Fruit fly (Drosophila melanogaster) whole organism, prepupa: Measurements from ENCODE around the gene CG31221.

Experiments
- Blimp-1 ChIP-seq: fragments of 200-800 bp; sonication (Bioruptor generic); optimal IDR thresholded peaks from 3 replicates; lab custom pipeline; 2017; ENCODE audit warnings: missing biosample characterization, missing genetic modification characterization, mild to moderate bottlenecking, moderate library complexity, missing genetic modification reagents
- CG10631 ChIP-seq: fragments of 200-800 bp; sonication (Bioruptor generic); optimal IDR thresholded peaks from 2 replicates; lab custom pipeline; 2016; ENCODE audit warnings: missing biosample characterization, missing genetic modification characterization
- CG10669 ChIP-seq: fragments of 200-800 bp; sonication (Bioruptor generic); optimal IDR thresholded peaks from 3 replicates; lab custom pipeline; 2018; ENCODE audit warnings: missing biosample characterization, mild to moderate bottlenecking, missing genetic modification characterization, moderate library complexity
- CG11294 ChIP-seq: fragments of 200-800 bp; sonication (Bioruptor generic); IDR thresholded peaks from 2 replicates; pipeline ENCODE4 v1.3.6; 2022; ENCODE audit warnings: missing biosample characterization, missing genetic modification characterization
- CG11762 ChIP-seq: fragments of 200-800 bp; sonication (Bioruptor generic); optimal IDR thresholded peaks from 3 replicates; lab custom pipeline; 2016; ENCODE audit warnings: missing biosample characterization, missing genetic modification characterization; ENCODE audit not compliant: insufficient read depth
- CG3032 ChIP-seq: fragments of 200-800 bp; optimal IDR thresholded peaks from 2 replicates; lab custom pipeline; 2019; ENCODE audit warnings: missing biosample characterization, mild to moderate bottlenecking, missing genetic modification characterization, moderate library complexity
- CG31627 ChIP-seq: fragments of 200-800 bp; sonication (Bioruptor generic); optimal IDR thresholded peaks from 3 replicates; lab custom pipeline; 2016; ENCODE audit warnings: missing biosample characterization, missing genetic modification characterization
- CG34406 ChIP-seq: fragments of 200-800 bp; sonication (Bioruptor generic); optimal IDR thresholded peaks from 3 replicates; lab custom pipeline; 2016; ENCODE audit warnings: missing biosample characterization, missing genetic modification characterization
- CG6163 ChIP-seq: fragments of 200-800 bp; sonication (Bioruptor generic); IDR thresholded peaks from 3 replicates; pipeline ENCODE4 v1.3.6; 2022; ENCODE audit warnings: missing biosample characterization, missing genetic modification characterization
- CG6792 ChIP-seq: fragments of 200-800 bp; sonication (Bioruptor generic); optimal IDR thresholded peaks from 3 replicates; lab custom pipeline; 2016; ENCODE audit warnings: missing biosample characterization, missing genetic modification characterization
- CG6808 ChIP-seq: fragments of 200-800 bp; sonication (Bioruptor generic); optimal IDR thresholded peaks from 3 replicates; lab custom pipeline; 2017; ENCODE audit warnings: missing biosample characterization, missing genetic modification characterization, mild to moderate bottlenecking, moderate library complexity, missing genetic modification reagents
- CG6854 ChIP-seq: fragments of 200-800 bp; sonication (Bioruptor generic); optimal IDR thresholded peaks from 2 replicates; lab custom pipeline; 2017; ENCODE audit warnings: missing biosample characterization, mild to moderate bottlenecking, missing genetic modification characterization
- CG7368 ChIP-seq: fragments of 200-800 bp; sonication (Bioruptor generic); optimal IDR thresholded peaks from 3 replicates; lab custom pipeline; 2016; ENCODE audit warnings: missing biosample characterization, missing genetic modification characterization
- CG8119 ChIP-seq: fragments of 200-800 bp; sonication (Bioruptor generic); IDR thresholded peaks from 3 replicates; pipeline ENCODE4 v1.3.6; 2022; ENCODE audit warnings: missing biosample characterization, missing genetic modification characterization
- CG8319 ChIP-seq: fragments of 200-800 bp; sonication (Bioruptor generic); optimal IDR thresholded peaks from 3 replicates; lab custom pipeline; 2016; ENCODE audit warnings: missing biosample characterization, missing genetic modification characterization
- CG8632 ChIP-seq: fragments of 200-800 bp; sonication (Bioruptor generic); optimal IDR thresholded peaks from 3 replicates; lab custom pipeline; 2016; ENCODE audit warnings: missing biosample characterization, missing genetic modification characterization
- CG9139 ChIP-seq: fragments of 200-800 bp; sonication (Bioruptor generic); optimal IDR thresholded peaks from 3 replicates; lab custom pipeline; 2017; ENCODE audit warnings: missing biosample characterization, mild to moderate bottlenecking, missing genetic modification characterization
- Eip75B ChIP-seq: fragments of 200-800 bp; sonication (Bioruptor generic); optimal IDR thresholded peaks from 3 replicates; lab custom pipeline; 2016; ENCODE audit warnings: missing biosample characterization, missing genetic modification characterization
- Eip78C ChIP-seq: fragments of 200-800 bp; sonication (Bioruptor generic); peaks from one replicate; lab custom pipeline; 2016; ENCODE audit warnings: missing biosample characterization, missing genetic modification characterization
- Eip93F ChIP-seq: fragments of 200-800 bp; sonication (Bioruptor generic); optimal IDR thresholded peaks from 2 replicates; lab custom pipeline; 2016; ENCODE audit warnings: missing biosample characterization, mild to moderate bottlenecking, missing genetic modification characterization
- Ets21C ChIP-seq: fragments of 200-800 bp; sonication (Bioruptor generic); optimal IDR thresholded peaks from 3 replicates; lab custom pipeline; 2016; ENCODE audit warnings: missing biosample characterization, missing genetic modification characterization
- Gug ChIP-seq: fragments of 200-800 bp; sonication (Bioruptor generic); IDR thresholded peaks from 2 replicates; pipeline ENCODE4 v1.3.6; 2022; ENCODE audit warnings: missing biosample characterization, missing genetic modification characterization
- Hr38 ChIP-seq: sonication (Bioruptor generic); optimal IDR thresholded peaks from 2 replicates; lab custom pipeline; 2016; ENCODE audit warnings: missing biosample characterization, missing genetic modification characterization
- Lpt ChIP-seq: fragments of 200-800 bp; sonication (Bioruptor generic); optimal IDR thresholded peaks from 3 replicates; lab custom pipeline; 2016; ENCODE audit warnings: missing biosample characterization, missing genetic modification characterization
- OdsH ChIP-seq: fragments of 200-800 bp; sonication (Bioruptor generic); optimal IDR thresholded peaks from 3 replicates; lab custom pipeline; 2016; ENCODE audit warnings: missing biosample characterization, missing genetic modification characterization
- Smox ChIP-seq: fragments of 200-800 bp; sonication (Bioruptor generic); optimal IDR thresholded peaks from 3 replicates; lab custom pipeline; 2016; ENCODE audit warnings: missing biosample characterization, missing genetic modification characterization
- Sox14 ChIP-seq: fragments of 200-800 bp; sonication (Bioruptor generic); optimal IDR thresholded peaks from 3 replicates; lab custom pipeline; 2016; ENCODE audit warnings: missing biosample characterization, missing genetic modification characterization
- Sox15 ChIP-seq: fragments of 200-800 bp; sonication (Bioruptor generic); optimal IDR thresholded peaks from 3 replicates; lab custom pipeline; 2016; ENCODE audit warnings: missing biosample characterization, missing genetic modification characterization
- achi ChIP-seq: fragments of 200-800 bp; sonication (Bioruptor generic); optimal IDR thresholded peaks from 3 replicates; lab custom pipeline; 2016; ENCODE audit warnings: missing biosample characterization, missing genetic modification characterization
- acj6 ChIP-seq: fragments of 200-800 bp; sonication (Bioruptor generic); optimal IDR thresholded peaks from 3 replicates; lab custom pipeline; 2016; ENCODE audit warnings: missing biosample characterization, missing genetic modification characterization
- cyc ChIP-seq: fragments of 200-800 bp; sonication (Bioruptor generic); optimal IDR thresholded peaks from 3 replicates; lab custom pipeline; 2016; ENCODE audit warnings: missing biosample characterization, missing genetic modification characterization
- dac ChIP-seq: fragments of 200-800 bp; sonication (Bioruptor generic); optimal IDR thresholded peaks from 2 replicates; lab custom pipeline; 2017; ENCODE audit warnings: missing biosample characterization, mild to moderate bottlenecking, missing genetic modification characterization
- dsx ChIP-seq: fragments of 200-800 bp; optimal IDR thresholded peaks from 3 replicates; lab custom pipeline; 2019; ENCODE audit warnings: missing biosample characterization, mild to moderate bottlenecking, missing genetic modification characterization, moderate library complexity; ENCODE audit not compliant: poor library complexity, severe bottlenecking
- eg ChIP-seq: fragments of 200-800 bp; sonication (Bioruptor generic); IDR thresholded peaks from 3 replicates; pipeline ENCODE4 v1.3.6; 2022; ENCODE audit warnings: missing biosample characterization, missing genetic modification characterization
- fd59A ChIP-seq: fragments of 200-800 bp; sonication (Bioruptor generic); optimal IDR thresholded peaks from 2 replicates; lab custom pipeline; 2017; ENCODE audit warnings: missing biosample characterization, mild to moderate bottlenecking, missing genetic modification characterization, missing genetic modification reagents
- lz ChIP-seq: fragments of 200-800 bp; sonication (Bioruptor generic); optimal IDR thresholded peaks from 3 replicates; lab custom pipeline; 2016; ENCODE audit warnings: missing biosample characterization, missing genetic modification characterization
- net ChIP-seq: fragments of 200-800 bp; sonication (Bioruptor generic); optimal IDR thresholded peaks from 3 replicates; lab custom pipeline; 2016; ENCODE audit warnings: missing biosample characterization, missing genetic modification characterization
- pdm3 ChIP-seq: fragments of 200-800 bp; sonication (Bioruptor generic); optimal IDR thresholded peaks from 3 replicates; lab custom pipeline; 2016; ENCODE audit warnings: missing biosample characterization, missing genetic modification characterization
- spab ChIP-seq: fragments of 200-800 bp; sonication (Bioruptor generic); optimal IDR thresholded peaks from 2 replicates; lab custom pipeline; 2017; ENCODE audit warnings: missing biosample characterization, mild to moderate bottlenecking, missing genetic modification characterization, missing genetic modification reagents
- topi ChIP-seq: fragments of 200-800 bp; sonication (Bioruptor generic); optimal IDR thresholded peaks from 3 replicates; lab custom pipeline; 2016; ENCODE audit warnings: missing biosample characterization, missing genetic modification characterization

The CG31221 gene

dm6 chr3R:19498672-19499373 lies 86.3 kb downstream of the CG31221 start (continued):
- TF ChIP-seq acj6 (GFP tag; lab: Kevin White, UChicago) = peak; percentile 83
- peak; percentile 83 for TF ChIP-seq CG10631 (GFP tag; lab: Kevin White, UChicago)
- TF ChIP-seq Eip78C (GFP tag; lab: Kevin White, UChicago) = peak; percentile 91
- TF ChIP-seq CG6808 (GFP tag; lab: Kevin White, UChicago) = peak; percentile 82
- peak; percentile 73 for TF ChIP-seq spab (GFP tag; lab: Kevin White, UChicago)
- TF ChIP-seq Sox14 (GFP tag; lab: Kevin White, UChicago) = peak; percentile 75
- peak; percentile 77 for TF ChIP-seq CG11762 (GFP tag; lab: Kevin White, UChicago)
- peak; percentile 69 for TF ChIP-seq Smox
- peak; percentile 79 for TF ChIP-seq CG7368
- peak; percentile 58 for TF ChIP-seq Ets21C (GFP tag; lab: Kevin White, UChicago)
- peak; percentile 75 for TF ChIP-seq lz
- TF ChIP-seq Gug = peak; percentile 80
- TF ChIP-seq Sox15 (GFP tag; lab: Kevin White, UChicago) = peak; percentile 61
- TF ChIP-seq Eip75B = peak; percentile 66
- peak; percentile 73 for TF ChIP-seq pdm3 (GFP tag; lab: Kevin White, UChicago)
- peak; percentile 83 for TF ChIP-seq OdsH
- TF ChIP-seq topi = peak; percentile 70
- peak; percentile 80 for TF ChIP-seq achi (GFP tag; lab: Kevin White, UChicago)
- peak; percentile 75 for TF ChIP-seq CG34406
- TF ChIP-seq CG8319 (GFP tag; lab: Kevin White, UChicago) = peak; percentile 63
- TF ChIP-seq CG31627 (GFP tag; lab: Kevin White, UChicago) = peak; percentile 71

DNA sequence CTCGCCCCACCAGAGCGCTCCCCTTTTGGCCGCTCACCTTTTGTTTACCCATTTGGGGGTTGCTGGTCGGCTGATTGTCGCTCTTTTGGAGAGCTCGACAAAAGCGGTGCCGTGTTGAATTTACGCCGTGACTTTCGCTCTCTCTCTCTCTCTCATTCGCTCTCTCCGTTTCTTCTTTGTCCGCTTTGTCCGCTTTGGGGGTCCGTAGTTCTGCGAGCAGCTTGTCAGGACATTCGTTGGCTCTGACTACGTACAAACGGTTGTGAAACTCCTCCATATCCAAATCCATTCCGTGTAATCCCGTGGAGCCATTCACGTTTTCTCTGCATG lies 86.8 kb downstream of the CG31221 start:
- TF ChIP-seq lz (no peak), CG6163 (GFP tag; lab: Robert Waterston, UW) (0 out of 3 replicates have a peak, but pooled peaks have one; percentile 2)

DNA sequence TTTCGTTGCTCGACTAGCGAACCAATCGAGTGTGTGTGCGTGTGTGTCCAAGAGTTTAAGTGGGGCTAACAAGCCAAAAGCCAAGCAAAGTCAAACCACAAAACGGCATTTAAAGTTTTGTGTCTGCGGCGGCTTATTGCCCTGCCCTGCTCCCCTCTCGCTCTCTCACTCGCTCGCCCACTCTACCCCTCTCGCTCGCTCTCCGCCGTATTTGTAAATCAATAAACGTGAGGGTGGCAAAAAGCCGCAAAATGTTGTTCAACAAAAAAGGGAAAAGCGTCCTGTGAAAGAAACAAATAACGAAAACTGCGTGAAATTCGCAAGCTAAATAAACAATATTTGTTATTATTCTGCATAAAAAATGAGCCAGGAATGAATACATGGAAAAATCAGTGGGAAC lies 87.3 kb downstream of the CG31221 start:
- TF ChIP-seq lz = no peak
- no peak for TF ChIP-seq CG6854 (GFP tag; lab: Kevin White, UChicago)
- no peak for TF ChIP-seq Hr38 (GFP tag; lab: Kevin White, UChicago)

- TF ChIP-seq Gug = no peak
- no peak for TF ChIP-seq Smox
- TF ChIP-seq CG8119 (GFP tag; lab: Robert Waterston, UW) = no peak
- no peak for TF ChIP-seq achi (GFP tag; lab: Kevin White, UChicago)
- TF ChIP-seq net = no peak
- no peak for TF ChIP-seq Eip93F (GFP tag; lab: Kevin White, UChicago)
- TF ChIP-seq pdm3 (GFP tag; lab: Kevin White, UChicago) = no peak
- no peak for TF ChIP-seq CG9139 (GFP tag; lab: Kevin White, UChicago)
- TF ChIP-seq OdsH = no peak
- no peak for TF ChIP-seq CG31627 (GFP tag; lab: Kevin White, UChicago)
- no peak for TF ChIP-seq fd59A
- no peak for TF ChIP-seq Sox15 (GFP tag; lab: Kevin White, UChicago)
- no peak for TF ChIP-seq CG6792
Observed at dm6 chr3R:19500588-19500987, 88.1 kb downstream of the CG31221 start.

DNA sequence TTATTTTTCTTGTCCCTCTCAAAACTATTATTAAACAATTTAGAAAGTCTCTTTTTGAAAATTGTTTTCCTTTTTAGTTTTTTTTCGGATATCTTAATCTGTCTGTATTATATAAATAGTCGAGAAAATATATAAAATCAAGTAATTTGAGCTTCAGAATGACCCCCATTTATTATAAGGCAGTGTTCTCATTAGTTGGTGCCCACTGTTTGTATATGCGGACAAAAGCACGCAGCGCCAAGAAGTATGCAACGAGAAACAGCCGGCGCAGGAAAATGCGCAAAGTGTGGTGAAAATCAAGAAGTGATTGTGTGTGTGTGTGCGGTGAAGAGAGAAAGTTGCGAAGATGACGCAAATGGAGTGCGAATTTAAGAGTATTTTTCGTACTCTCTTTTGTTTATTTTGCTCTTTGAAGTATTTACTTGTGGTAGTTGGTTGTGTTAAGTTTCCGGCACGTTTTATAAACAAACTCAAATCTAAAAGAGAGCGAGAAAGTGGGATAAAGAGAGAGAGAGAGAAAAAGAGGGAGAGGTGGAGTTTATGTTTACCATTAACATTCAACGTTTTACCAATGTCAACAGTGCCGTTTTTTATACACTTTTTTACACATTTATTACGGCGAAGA lies 90.7 kb downstream of the CG31221 start:
- TF ChIP-seq Sox14 (GFP tag; lab: Kevin White, UChicago) = peak; percentile 3
- TF ChIP-seq CG34406 = no peak
- no peak for TF ChIP-seq pdm3 (GFP tag; lab: Kevin White, UChicago)
- no peak for TF ChIP-seq Blimp-1 (GFP tag; lab: Kevin White, UChicago)
- no peak for TF ChIP-seq CG8119 (GFP tag; lab: Robert Waterston, UW)
- no peak for TF ChIP-seq Smox
- TF ChIP-seq CG6808 (GFP tag; lab: Kevin White, UChicago) = no peak
- no peak for TF ChIP-seq fd59A
- no peak for TF ChIP-seq Sox15 (GFP tag; lab: Kevin White, UChicago)
- no peak for TF ChIP-seq CG11294 (GFP tag; lab: Robert Waterston, UW)
- TF ChIP-seq eg (GFP tag; lab: Robert Waterston, UW) = no peak
- no peak for TF ChIP-seq Hr38 (GFP tag; lab: Kevin White, UChicago)
- TF ChIP-seq CG3032 (tag; lab: Kevin White, UChicago) = no peak
- no peak for TF ChIP-seq Lpt (GFP tag; lab: Kevin White, UChicago)
- no peak for TF ChIP-seq CG10631 (GFP tag; lab: Kevin White, UChicago)
- TF ChIP-seq CG6163 (GFP tag; lab: Robert Waterston, UW) = no peak
- TF ChIP-seq CG8632 (GFP tag; lab: Kevin White, UChicago) = no peak
- TF ChIP-seq dsx (GFP tag; lab: Kevin White, UChicago) = no peak
- TF ChIP-seq CG31627 (GFP tag; lab: Kevin White, UChicago) = peak; percentile 4
- no peak for TF ChIP-seq topi
- no peak for TF ChIP-seq spab (GFP tag; lab: Kevin White, UChicago)
- TF ChIP-seq Eip78C (GFP tag; lab: Kevin White, UChicago) = peak; percentile 63
- TF ChIP-seq CG10669 = no peak
- no peak for TF ChIP-seq cyc
- no peak for TF ChIP-seq dac (GFP tag; lab: Kevin White, UChicago)
